Worm (Caenorhabditis elegans): ENCODE measurements around the gene tmem-17.

DNA sequence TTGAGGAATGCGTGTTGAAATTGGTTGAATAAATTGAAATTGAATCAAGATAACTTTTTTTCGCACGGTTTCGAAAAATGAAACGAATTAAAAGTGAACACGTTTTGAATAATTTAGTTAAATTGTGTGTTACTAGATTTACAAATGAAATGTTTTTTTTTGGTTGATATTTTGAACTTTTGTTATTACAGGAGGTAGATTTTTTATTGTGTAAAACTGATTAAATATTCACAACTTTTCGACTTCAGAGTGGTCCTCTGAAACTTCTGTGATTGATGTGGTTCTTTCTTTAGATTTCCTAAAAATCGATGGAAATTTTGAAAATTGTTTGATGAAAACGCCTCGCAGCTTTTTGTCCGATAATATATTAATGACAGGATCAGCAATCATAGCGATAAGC, 6.3 kb downstream of the tmem-17 start, which contains the start of gene ZK418.13:
- TF ChIP-seq nhr-77 (tag; optimal IDR thresholded peaks at IDR 0.05), result no peak
- no peak for TF ChIP-seq jun-1 (tag; optimal IDR thresholded peaks at IDR 0.05)
- no peak for TF ChIP-seq ceh-9 (tag; optimal IDR thresholded peaks at IDR 0.05)
- TF ChIP-seq mdl-1 (tag; optimal IDR thresholded peaks at IDR 0.05), result no peak
- no peak for TF ChIP-seq pqm-1 (tag; optimal IDR thresholded peaks at IDR 0.05)
- TF ChIP-seq lin-15B (tag; optimal IDR thresholded peaks at IDR 0.05), result no peak
- no peak for TF ChIP-seq nhr-43 (tag; optimal IDR thresholded peaks at IDR 0.05; ENCODE audit: poor library complexity, severe bottlenecking)
- TF ChIP-seq elt-1 (tag; optimal IDR thresholded peaks at IDR 0.05), result no peak
- no peak for TF ChIP-seq ama-1 (optimal IDR thresholded peaks at IDR 0.05)
- TF ChIP-seq fos-1 (tag; optimal IDR thresholded peaks at IDR 0.05), result no peak
- no peak for TF ChIP-seq unc-39 (tag; optimal IDR thresholded peaks at IDR 0.05)

All from whole organism, L3 larva.